Fruit fly (Drosophila melanogaster) whole organism, larva: ENCODE data around the gene CG32269.
A peak's percentile ranks its signal among the peaks of the same experiment; 100 is the strongest.

Experiments
- noc ChIP-seq: fragments of 200-800 bp; sonication (Bioruptor generic); optimal IDR thresholded peaks from 3 replicates; lab custom pipeline; 2019; ENCODE audit warnings: missing biosample characterization, mild to moderate bottlenecking, missing genetic modification characterization, moderate library complexity

The CG32269 gene

DNA sequence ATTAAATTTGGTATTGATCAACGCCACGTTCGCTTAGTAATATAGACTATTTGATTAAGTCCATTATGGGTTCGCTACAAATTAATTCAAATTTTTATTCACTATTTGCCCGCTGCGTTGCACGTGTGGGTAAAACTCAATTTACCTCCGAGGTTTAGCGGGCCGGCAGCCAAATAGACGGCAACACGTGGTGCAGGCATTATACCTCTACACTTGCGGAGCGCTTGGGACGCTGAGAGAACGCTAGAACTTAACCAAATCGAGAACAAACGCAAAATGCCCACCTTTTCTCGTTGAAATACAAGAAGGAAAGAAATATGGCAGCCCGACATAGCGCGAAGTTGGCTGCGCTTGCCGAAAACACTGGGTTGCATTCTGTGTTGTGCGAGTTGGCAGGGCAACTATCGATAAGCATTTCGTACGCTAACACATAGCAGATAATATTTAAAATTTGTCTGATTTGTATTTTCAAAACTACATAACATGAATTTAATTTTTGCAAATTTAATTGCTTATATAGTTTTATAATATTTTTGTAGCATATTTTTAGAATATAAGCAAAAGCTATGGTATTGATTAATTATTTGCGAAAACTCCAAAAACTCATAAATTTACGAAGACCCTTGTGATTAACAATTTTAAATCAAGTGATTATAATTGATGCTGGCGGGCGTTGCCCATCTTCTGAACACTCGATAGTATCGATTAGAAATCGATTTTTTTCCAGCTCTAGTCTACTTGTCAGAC lies 14.0 kb upstream of the CG32269 start, which contains the start of the genes RpL28 and eIF1:
Gene RpL28 (minus strand): TSS at position 318 of the 747 bp plus-strand sequence.
Gene eIF1 (plus strand): TSS at position 699 of the 747 bp plus-strand sequence.
- peak; percentile 70 for TF ChIP-seq noc

DNA sequence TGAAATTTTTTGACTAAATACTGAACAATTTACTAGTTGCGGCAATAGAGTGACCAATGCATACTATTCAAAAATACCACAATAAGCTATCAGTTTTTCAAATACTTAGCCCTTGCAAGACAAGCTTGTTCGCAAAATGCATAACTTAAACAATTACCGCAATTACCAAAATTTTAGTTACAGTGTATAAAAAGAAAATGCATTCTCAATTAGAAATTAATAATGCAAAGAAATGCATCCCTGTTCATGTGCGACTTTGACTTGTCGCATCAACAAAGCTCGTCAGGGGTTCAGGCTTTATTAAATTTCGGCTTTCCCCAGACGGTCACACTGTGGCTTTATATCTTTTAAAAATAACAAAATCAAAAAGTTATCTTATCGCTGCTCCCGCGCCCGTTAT lies 10.1 kb upstream of the CG32269 start, which contains the start of the genes hob and nSMase:
Gene hob (minus strand): TSS at position 62 of the 400 bp plus-strand sequence.
Gene nSMase (plus strand): TSS at position 298 of the 400 bp plus-strand sequence.
- TF ChIP-seq noc: no peak

DNA sequence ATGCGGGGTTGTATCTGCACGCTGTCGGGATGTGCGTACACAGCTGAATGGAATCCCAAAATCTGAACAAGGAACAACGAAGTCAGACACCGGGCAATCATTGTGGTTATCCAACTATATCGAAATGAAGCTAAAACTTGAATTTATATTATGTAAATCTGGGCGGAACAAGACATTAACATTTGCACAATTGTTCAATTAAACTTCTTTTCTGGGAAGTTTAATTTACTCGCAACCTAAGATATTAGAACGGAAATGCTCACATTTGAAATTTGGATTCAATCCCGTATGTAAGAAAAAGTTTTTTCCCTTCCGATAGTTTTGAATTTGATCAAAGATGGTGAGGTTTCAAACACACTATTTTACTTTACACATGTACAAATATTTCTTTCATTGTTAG lies 2.5 kb downstream of the CG32269 start, which contains the start of gene CG33160:
Gene CG33160 (minus strand): TSS at position 101 of the 400 bp plus-strand sequence.
- no peak for TF ChIP-seq noc

DNA sequence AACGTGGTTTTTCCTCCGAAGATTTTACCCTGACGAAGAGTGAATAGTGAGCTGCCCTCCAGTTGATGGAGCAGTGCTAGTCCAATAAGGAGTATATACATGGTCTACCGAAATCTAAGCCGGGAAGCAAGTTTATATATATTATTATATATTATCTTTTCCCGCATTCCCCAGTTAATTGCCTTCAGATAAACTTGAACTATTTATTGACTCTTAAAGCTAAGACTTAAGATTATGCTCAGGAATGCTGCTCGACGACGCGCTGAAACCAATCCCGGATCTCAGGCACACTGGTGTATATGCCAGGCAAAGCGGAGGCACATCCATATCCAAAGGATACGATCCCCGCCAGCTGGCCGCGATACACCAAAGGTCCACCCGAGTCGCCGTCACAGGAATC lies 3.4 kb downstream of the CG32269 start, which contains the start of gene CG32277:
Gene CG32277 (minus strand): TSS at position 101 of the 400 bp plus-strand sequence.
- no peak for TF ChIP-seq noc

DNA sequence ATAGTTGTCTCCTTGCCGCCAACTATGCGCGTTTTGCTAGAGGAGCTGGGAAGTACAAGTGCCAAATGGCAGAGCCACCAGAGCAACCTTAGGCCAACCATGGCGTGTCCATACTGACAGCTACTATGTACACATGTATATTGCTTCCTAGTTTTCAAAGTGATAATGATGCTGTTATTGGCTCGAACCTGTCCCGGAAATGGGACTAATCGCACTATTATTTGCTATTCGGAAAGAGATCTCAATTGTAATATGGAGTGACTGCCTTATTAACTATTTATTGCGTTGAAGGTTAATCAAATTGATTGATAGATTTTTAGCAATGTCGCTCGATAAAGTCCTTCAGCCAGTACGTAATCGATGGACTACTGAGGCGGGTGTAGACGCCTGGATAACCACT lies 4.4 kb downstream of the CG32269 start, which contains the start of gene CG33159:
Gene CG33159 (minus strand): TSS at position 101 of the 400 bp plus-strand sequence.
- TF ChIP-seq noc: no peak

DNA sequence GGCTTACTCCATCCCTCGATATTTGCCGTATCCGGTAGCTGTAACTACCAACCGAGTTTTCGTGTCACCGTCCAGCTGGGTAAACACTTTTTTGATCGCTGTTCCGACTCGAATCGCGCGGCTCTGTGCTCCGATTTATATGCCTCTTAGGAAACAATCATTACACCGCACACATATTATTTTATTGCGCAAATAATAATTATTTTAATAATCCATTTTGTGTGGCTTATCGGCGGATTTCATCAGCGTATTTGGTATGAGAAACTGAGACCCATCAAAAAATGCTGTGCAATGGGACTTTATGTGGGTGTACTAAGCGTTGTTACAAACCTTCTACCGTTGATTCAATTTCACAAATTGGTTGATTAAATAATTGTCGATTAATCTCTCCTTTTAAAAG lies 5.7 kb downstream of the CG32269 start, which contains the start of gene CG32271:
Gene CG32271 (minus strand): TSS at position 101 of the 400 bp plus-strand sequence.
- TF ChIP-seq noc: no peak

DNA sequence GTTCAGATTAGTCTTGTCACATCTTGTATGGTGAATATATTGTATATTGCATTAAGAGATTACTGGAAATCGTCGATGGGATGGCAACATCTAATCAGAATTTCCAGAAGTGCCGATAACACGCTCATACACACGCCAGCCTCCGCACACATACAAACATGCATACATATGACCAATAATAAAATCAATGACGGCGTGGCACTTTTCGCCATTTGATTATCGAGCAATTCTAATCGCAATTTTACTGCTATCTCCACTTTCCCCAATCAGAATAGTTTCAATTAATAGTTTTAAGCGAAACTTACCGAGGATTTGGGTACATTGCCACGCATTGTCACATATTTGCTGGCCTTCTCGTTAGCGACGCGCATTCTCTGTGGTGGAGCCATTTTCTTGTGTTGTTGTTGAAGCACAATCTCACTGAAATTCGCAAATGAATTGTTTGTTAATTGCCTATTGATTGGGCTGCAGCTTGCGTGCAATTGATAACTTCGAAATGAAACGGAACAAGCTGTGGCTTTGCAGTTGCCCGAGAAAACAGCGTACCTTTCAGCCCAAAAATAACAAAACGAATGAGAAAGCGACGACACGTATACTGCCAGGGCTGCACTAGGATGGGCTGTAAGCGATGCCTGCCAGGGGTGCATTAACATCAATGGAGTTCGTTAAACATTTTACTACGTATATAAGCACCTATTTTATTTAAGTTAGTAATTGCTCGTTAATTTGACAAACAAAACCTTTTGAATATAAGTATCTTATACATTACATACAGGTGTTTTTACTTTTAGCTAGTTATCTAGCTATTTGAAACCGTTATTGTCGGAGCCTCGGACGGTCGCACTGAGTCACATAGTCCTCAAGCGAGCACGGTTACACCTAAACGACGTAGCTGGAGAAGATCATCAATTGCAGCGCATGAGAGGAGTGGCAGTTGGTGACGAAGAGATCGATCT lies 10.1 kb downstream of the CG32269 start, which contains the start of the genes CG32276 and gry:
Gene CG32276 (minus strand): TSS at position 601 of the 956 bp plus-strand sequence.
Gene gry (plus strand): TSS at position 644 of the 956 bp plus-strand sequence.
- peak; percentile 82 for TF ChIP-seq noc

DNA sequence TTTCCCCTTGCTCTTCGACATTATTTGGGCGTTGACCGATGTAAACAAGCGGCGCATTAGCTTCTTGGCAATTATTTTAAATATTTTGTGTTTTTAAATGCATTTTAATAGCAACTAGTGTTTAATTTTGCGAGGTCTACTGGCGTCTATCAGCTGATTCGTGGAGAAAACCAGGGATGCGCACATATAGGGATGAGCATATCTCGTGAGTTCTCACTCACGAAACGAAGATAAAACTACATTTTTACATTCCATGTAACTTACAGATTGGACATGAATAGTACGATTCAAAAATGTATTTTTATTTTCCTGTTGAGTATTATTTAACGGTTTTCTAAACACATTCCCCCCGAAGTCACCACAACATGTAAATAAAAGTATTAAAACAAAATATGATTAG lies 11.3 kb downstream of the CG32269 start, which contains the start of gene CG14966:
Gene CG14966 (minus strand): TSS at position 168 of the 400 bp plus-strand sequence.
- no peak for TF ChIP-seq noc

DNA sequence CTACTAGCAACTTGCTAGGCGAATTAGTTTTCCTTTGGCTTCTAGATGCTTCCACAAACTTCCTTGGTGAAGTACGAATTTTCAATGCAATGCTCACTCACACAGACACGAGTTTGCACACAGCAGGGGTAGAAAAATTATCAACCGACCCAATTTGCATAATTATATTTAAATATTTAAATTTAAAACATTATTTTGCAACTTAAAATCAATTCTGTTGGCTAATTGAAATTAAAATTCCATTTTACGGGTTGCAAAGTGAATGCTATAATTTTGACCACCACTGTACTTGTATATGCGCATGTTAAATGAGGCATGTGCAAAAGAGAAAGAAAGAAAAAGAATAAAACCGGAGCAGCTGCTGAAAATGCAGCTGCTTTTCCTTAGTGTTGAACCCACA lies 14.7 kb downstream of the CG32269 start:
- peak; percentile 93 for TF ChIP-seq noc

DNA sequence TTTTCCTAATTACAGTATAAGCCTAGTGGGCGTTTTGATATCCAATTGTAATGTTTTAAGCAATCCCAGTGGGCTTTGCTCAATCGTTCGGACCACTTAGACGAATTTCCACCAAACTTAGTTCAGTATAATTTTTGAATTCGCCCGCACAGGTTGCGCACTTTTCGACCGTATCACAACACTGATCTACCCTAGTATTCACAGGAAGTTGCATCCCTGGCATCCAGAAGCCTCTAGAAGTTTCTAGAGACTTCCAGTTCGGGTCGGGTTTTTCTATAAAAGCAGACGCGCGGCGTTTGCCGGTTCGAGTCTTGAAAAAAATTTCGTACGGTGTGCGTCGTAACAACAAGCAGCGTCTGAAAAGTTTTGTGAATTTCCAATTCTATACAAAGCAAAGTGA lies 15.9 kb downstream of the CG32269 start, which contains the start of gene Hsp83:
Gene Hsp83 (plus strand): TSS at position 58 of the 400 bp plus-strand sequence.
- peak; percentile 87 for TF ChIP-seq noc

DNA sequence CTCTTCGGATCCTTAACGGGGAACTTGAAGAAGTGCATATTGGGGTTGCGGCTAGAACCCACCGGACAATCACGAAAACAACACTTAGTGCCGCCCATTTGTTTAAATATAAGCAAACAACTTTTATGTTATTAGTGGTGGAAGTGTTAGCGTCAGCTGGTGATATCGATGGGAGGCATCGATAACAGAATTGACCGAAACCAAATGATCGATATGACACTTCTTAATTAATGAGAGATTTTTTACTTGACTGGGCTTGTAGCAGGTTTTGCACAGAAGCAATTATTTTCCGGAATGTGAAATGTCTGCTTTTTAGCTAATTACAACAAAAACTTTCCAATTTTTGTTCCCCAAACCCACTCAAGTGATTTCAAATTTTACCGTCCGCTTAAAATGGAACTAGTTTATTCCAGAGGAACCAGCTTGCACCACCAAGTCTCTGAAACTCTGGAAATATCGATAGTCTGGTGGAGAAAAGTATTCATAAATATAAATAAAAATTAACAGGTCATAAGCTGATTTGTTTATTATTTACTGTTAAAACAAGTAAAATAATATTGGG lies 16.4 kb downstream of the CG32269 start, which contains the start of gene CG14965:
Gene CG14965 (minus strand): TSS at position 159 of the 562 bp plus-strand sequence.
- TF ChIP-seq noc: no peak

DNA sequence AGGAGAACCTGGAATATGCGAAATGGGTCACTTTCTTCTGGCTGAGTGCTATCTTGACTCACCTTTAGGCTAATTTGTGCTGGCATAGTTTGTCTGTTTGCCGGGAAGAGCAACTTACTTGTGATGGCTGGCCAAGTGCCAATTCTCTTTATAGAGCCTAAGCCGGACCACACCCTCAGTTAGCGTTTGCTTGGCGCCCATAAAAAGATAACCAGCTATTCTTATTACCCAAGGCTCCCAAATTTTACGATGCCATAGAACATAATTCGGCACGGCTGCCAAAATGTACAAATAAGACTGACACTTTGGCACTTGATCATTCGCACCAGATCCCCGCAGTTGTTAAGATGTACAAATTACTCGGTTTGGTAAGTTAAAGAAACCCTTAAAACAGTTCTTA lies 19.1 kb downstream of the CG32269 start, which contains the start of the genes CG42525 and CG14958:
Gene CG42525 (minus strand): TSS at position 101 of the 400 bp plus-strand sequence.
Gene CG14958 (plus strand): TSS at position 332 of the 400 bp plus-strand sequence.
- TF ChIP-seq noc: no peak

DNA sequence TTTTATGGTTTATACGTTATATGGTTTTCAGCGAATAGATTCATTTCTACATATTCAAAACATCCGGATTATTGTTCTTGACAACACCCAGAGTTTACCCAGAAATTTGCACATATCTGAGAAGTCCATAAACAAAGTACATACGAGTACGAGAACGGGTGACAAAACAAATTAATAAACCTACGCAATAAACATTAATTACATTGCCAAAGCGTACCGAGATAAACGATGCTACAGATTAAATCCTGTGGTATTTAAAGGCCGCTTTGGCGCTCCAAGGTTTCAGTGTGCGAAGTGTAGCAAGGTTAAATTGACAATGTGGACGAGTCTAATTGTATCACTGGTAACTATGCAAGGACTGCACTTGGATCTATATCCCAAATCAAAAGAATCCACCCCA lies 21.5 kb downstream of the CG32269 start, which contains the start of gene CG14957:
Gene CG14957 (plus strand): TSS at position 301 of the 400 bp plus-strand sequence.
- TF ChIP-seq noc: peak; percentile 39

DNA sequence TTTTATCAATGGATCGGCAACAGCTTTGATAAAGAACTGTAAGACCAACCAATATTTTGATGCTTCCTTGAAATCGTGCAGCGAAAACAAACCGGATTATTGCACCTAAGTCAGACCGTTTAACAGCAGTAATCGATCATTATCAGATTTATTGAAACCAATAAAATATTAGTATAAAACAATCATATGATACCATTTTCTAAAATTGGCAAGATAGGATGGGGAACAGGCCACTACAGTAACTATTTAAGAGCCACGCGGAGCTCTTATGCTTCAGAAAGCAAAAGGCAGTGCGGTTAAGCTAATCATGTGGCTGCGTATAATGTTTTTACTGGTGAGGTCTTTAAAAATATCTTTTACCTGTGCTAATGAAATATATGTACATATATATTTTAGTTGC lies 22.4 kb downstream of the CG32269 start, which contains the start of gene CG32284:
Gene CG32284 (plus strand): TSS at position 301 of the 400 bp plus-strand sequence.
- TF ChIP-seq noc: no peak

DNA sequence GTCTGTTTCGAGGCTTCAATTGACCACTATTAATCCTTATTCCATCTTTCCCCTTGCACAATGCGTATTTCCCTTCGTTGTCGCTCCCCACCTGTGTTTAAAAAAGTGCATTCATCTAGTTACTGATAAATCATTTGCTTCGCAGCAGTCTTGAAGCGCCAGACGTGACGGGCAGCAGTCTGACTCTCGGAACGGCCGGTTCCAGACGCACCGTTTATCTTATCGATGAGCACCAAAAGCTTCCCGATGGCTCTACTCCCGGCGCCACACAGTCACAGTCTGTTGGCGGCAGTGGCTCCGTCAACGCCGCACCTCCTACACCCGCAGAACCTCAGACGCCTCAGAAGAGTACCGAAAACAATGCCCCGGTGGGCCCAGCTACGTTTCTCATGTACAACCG lies 24.7 kb downstream of the CG32269 start, which contains the start of gene CG42494:
Gene CG42494 (plus strand): TSS at position 301 of the 400 bp plus-strand sequence.
- TF ChIP-seq noc: no peak
